Worm (Caenorhabditis elegans) whole organism, young adult: ENCODE measurements around the gene H28G03.2.

ENCODE experiments used
- B0261.1 ChIP-seq: sonication (generic microtip); optimal IDR thresholded peaks from 2 replicates; lab custom pipeline; 2016; ENCODE audit warnings: mild to moderate bottlenecking, missing genetic modification characterization, moderate library complexity, missing compliant biosample characterization
- B0336.3 ChIP-seq: fragments of 200-800 bp; sonication (Bioruptor generic); IDR thresholded peaks from 2 replicates; pipeline ENCODE4 v1.3.6; 2022; ENCODE audit warnings: missing genetic modification characterization, missing compliant biosample characterization
- C06A6.2 ChIP-seq: fragments of 200-800 bp; sonication (Bioruptor generic); conservative IDR thresholded peaks from 2 replicates; pipeline ENCODE4 v1.3.6; 2022; ENCODE audit warnings: missing genetic modification characterization, missing compliant biosample characterization
- C17E4.6 ChIP-seq: fragments of 200-800 bp; sonication (Bioruptor generic); IDR thresholded peaks from 2 replicates; pipeline ENCODE4 v1.3.6; 2022; ENCODE audit warnings: missing genetic modification reagents, missing genetic modification characterization, missing compliant biosample characterization
- F33H1.4 ChIP-seq: fragments of 200-800 bp; sonication (Bioruptor generic); IDR thresholded peaks from 2 replicates; pipeline ENCODE4 v1.3.6; 2022; ENCODE audit warnings: missing genetic modification reagents, missing genetic modification characterization, missing compliant biosample characterization
- K11D2.4 ChIP-seq: fragments of 200-800 bp; sonication (Bioruptor generic); IDR thresholded peaks from 2 replicates; pipeline ENCODE4 v1.3.6; 2022; ENCODE audit warnings: missing genetic modification reagents, missing genetic modification characterization, missing compliant biosample characterization
- Y67H2A.10 ChIP-seq: fragments of 200-800 bp; sonication (Bioruptor generic); conservative IDR thresholded peaks from 2 replicates; pipeline ENCODE4 v1.3.6; 2022; ENCODE audit warnings: missing genetic modification reagents, missing genetic modification characterization, missing compliant biosample characterization
- Y79H2A.3 ChIP-seq: fragments of 200-800 bp; sonication (Bioruptor generic); conservative IDR thresholded peaks from 2 replicates; pipeline ENCODE4 v1.3.6; 2022; ENCODE audit warnings: missing genetic modification reagents, missing genetic modification characterization, missing compliant biosample characterization
- akir-1 ChIP-seq: fragments of 200-800 bp; sonication (Bioruptor generic); optimal IDR thresholded peaks from 2 replicates; lab custom pipeline; 2018; ENCODE audit warnings: mild to moderate bottlenecking, missing genetic modification characterization, moderate library complexity, missing compliant biosample characterization
- aptf-2 ChIP-seq: fragments of 200-800 bp; sonication (Bioruptor generic); conservative IDR thresholded peaks from 2 replicates; pipeline ENCODE4 v1.3.6; 2022; ENCODE audit warnings: missing genetic modification reagents, missing genetic modification characterization, missing compliant biosample characterization
- athp-1 ChIP-seq: sonication (generic microtip); optimal IDR thresholded peaks from 2 replicates; lab custom pipeline; 2017; ENCODE audit warnings: mild to moderate bottlenecking, missing genetic modification characterization, missing compliant biosample characterization
- attf-6 ChIP-seq: fragments of 200-800 bp; sonication (Bioruptor generic); IDR thresholded peaks from 2 replicates; pipeline ENCODE4 v1.3.6; 2022; ENCODE audit warnings: missing genetic modification reagents, missing genetic modification characterization, missing compliant biosample characterization
- ccch-3 ChIP-seq: fragments of 200-800 bp; sonication (Bioruptor generic); optimal IDR thresholded peaks from 2 replicates; lab custom pipeline; 2018; ENCODE audit warnings: mild to moderate bottlenecking, missing genetic modification characterization, missing compliant biosample characterization
- cebp-1 ChIP-seq, 2 experiments: fragments of 200-800 bp in 1 of 2; sonication (Bioruptor generic) in 1 of 2; sonication (generic microtip) in 1 of 2; IDR thresholded peaks in 1 of 2; optimal IDR thresholded peaks in 1 of 2; 2 replicates each; pipeline versions ENCODE4 v1.3.6 to Lab custom; 2017 to 2022; ENCODE audit warnings: missing compliant biosample characterization in 2 of 2, missing genetic modification characterization in 2 of 2, mild to moderate bottlenecking in 1 of 2, missing genetic modification reagents in 1 of 2, moderate library complexity in 1 of 2
- ceh-40 ChIP-seq: fragments of 200-800 bp; sonication (Bioruptor generic); IDR thresholded peaks from 2 replicates; pipeline ENCODE4 v1.3.6; 2022; ENCODE audit warnings: missing genetic modification characterization, missing compliant biosample characterization
- ceh-79 ChIP-seq: sonication (generic microtip); optimal IDR thresholded peaks from 2 replicates; lab custom pipeline; 2017; ENCODE audit warnings: mild to moderate bottlenecking, missing genetic modification characterization, missing compliant biosample characterization
- die-1 ChIP-seq: sonication (generic microtip); optimal IDR thresholded peaks from 2 replicates; lab custom pipeline; 2016; ENCODE audit warnings: missing genotype, mild to moderate bottlenecking, missing genetic modification characterization, missing compliant biosample characterization
- dpff-1 ChIP-seq: sonication (generic microtip); optimal IDR thresholded peaks from 2 replicates; lab custom pipeline; 2017; ENCODE audit warnings: mild to moderate bottlenecking, missing genetic modification characterization, missing compliant biosample characterization
- dpl-1 ChIP-seq: fragments of 150-350 bp; optimal IDR thresholded peaks from 2 replicates; lab custom pipeline; 2014; ENCODE audit warnings: missing biosample characterization, missing genetic modification reagents, missing genetic modification characterization
- efl-1 ChIP-seq: fragments of 150-350 bp; optimal IDR thresholded peaks from 2 replicates; lab custom pipeline; 2014; ENCODE audit warnings: missing biosample characterization, missing genetic modification reagents, missing genetic modification characterization
- egl-18 ChIP-seq: fragments of 200-800 bp; sonication (Bioruptor generic); IDR thresholded peaks from 2 replicates; pipeline ENCODE4 v1.3.6; 2022; ENCODE audit warnings: missing genetic modification reagents, missing genetic modification characterization, missing compliant biosample characterization
- egrh-3 ChIP-seq: fragments of 200-800 bp; sonication (Bioruptor generic); IDR thresholded peaks from 2 replicates; pipeline ENCODE4 v1.3.6; 2022; ENCODE audit warnings: missing genetic modification reagents, missing genetic modification characterization, missing compliant biosample characterization
- ekl-4 ChIP-seq: fragments of 200-800 bp; sonication (Bioruptor generic); IDR thresholded peaks from 2 replicates; pipeline ENCODE4 v1.3.6; 2022; ENCODE audit warnings: missing genetic modification reagents, missing genetic modification characterization, missing compliant biosample characterization
- fkh-3 ChIP-seq: sonication (generic microtip); optimal IDR thresholded peaks from 2 replicates; lab custom pipeline; 2016; ENCODE audit warnings: mild to moderate bottlenecking, missing genetic modification characterization, missing compliant biosample characterization
- gei-17 ChIP-seq: fragments of 200-800 bp; sonication (Bioruptor generic); optimal IDR thresholded peaks from 2 replicates; lab custom pipeline; 2018; ENCODE audit warnings: mild to moderate bottlenecking, missing genetic modification characterization, missing compliant biosample characterization
- let-607 ChIP-seq, 2 experiments: fragments of 200-800 bp in 1 of 2; sonication (Bioruptor generic) in 1 of 2; sonication (generic microtip) in 1 of 2; optimal IDR thresholded peaks; 2 replicates each; lab custom pipeline; 2016 to 2018; ENCODE audit warnings: mild to moderate bottlenecking in 2 of 2, missing compliant biosample characterization in 2 of 2, missing genetic modification characterization in 2 of 2, moderate library complexity in 2 of 2, missing genotype in 1 of 2
- lin-26 ChIP-seq: fragments of 200-800 bp; sonication (Bioruptor generic); IDR thresholded peaks from 2 replicates; pipeline ENCODE4 v1.3.6; 2022; ENCODE audit warnings: missing genetic modification reagents, missing genetic modification characterization, missing compliant biosample characterization
- lir-1 ChIP-seq: fragments of 200-800 bp; sonication (Bioruptor generic); conservative IDR thresholded peaks from 2 replicates; pipeline ENCODE4 v1.3.6; 2022; ENCODE audit warnings: missing genetic modification reagents, missing genetic modification characterization, missing compliant biosample characterization
- nfya-2 ChIP-seq: fragments of 200-800 bp; sonication (Bioruptor generic); IDR thresholded peaks from 2 replicates; pipeline ENCODE4 v1.3.6; 2022; ENCODE audit warnings: missing genetic modification reagents, missing genetic modification characterization, missing compliant biosample characterization
- nhr-179 ChIP-seq: sonication (generic microtip); optimal IDR thresholded peaks from 2 replicates; lab custom pipeline; 2016; ENCODE audit warnings: mild to moderate bottlenecking, missing genetic modification characterization, missing compliant biosample characterization
- rcor-1 ChIP-seq: fragments of 200-800 bp; sonication (Bioruptor generic); IDR thresholded peaks from 2 replicates; pipeline ENCODE4 v1.3.6; 2022; ENCODE audit warnings: missing genetic modification reagents, missing genetic modification characterization, missing compliant biosample characterization
- rpc-1 ChIP-seq, 2 experiments: fragments of 150-350 bp in 1 of 2; sonication (generic microtip) in 1 of 2; optimal IDR thresholded peaks; 2 replicates each; lab custom pipeline; 2014 to 2018; ENCODE audit warnings: missing biosample characterization in 1 of 2, missing genetic modification characterization in 1 of 2, missing genetic modification reagents in 1 of 2, missing genotype in 1 of 2
- snpc-1.1 ChIP-seq: sonication (generic microtip); optimal IDR thresholded peaks from 2 replicates; lab custom pipeline; 2017; ENCODE audit warnings: missing genetic modification characterization, mild to moderate bottlenecking, missing compliant biosample characterization, antibody characterized with exemption, moderate library complexity, missing genotype, missing genetic modification reagents; ENCODE audit not compliant: insufficient read depth
- snpc-1.3 ChIP-seq: sonication (generic microtip); optimal IDR thresholded peaks from 2 replicates; lab custom pipeline; 2017; ENCODE audit warnings: missing genetic modification characterization, mild to moderate bottlenecking, missing compliant biosample characterization, antibody characterized with exemption, moderate library complexity, missing genotype, missing genetic modification reagents; ENCODE audit not compliant: insufficient read depth
- snpc-3.4 ChIP-seq: sonication (generic microtip); optimal IDR thresholded peaks from 2 replicates; lab custom pipeline; 2017; ENCODE audit warnings: missing genetic modification characterization, mild to moderate bottlenecking, missing compliant biosample characterization, antibody characterized with exemption, moderate library complexity, missing genotype, missing genetic modification reagents
- tbp1 ChIP-seq: fragments of 200-800 bp; sonication (Bioruptor generic); optimal IDR thresholded peaks from 2 replicates; lab custom pipeline; 2018; ENCODE audit warnings: mild to moderate bottlenecking, missing genetic modification characterization, missing compliant biosample characterization
- zfh-2 ChIP-seq: fragments of 200-800 bp; sonication (Bioruptor generic); conservative IDR thresholded peaks from 2 replicates; pipeline ENCODE4 v1.3.6; 2022; ENCODE audit warnings: missing genetic modification reagents, missing genetic modification characterization, missing compliant biosample characterization
- ztf-6 ChIP-seq: fragments of 200-800 bp; sonication (Bioruptor generic); IDR thresholded peaks from 2 replicates; pipeline ENCODE4 v1.3.6; 2022; ENCODE audit warnings: missing genetic modification reagents, missing genetic modification characterization, missing compliant biosample characterization

The H28G03.2 gene

ce11 chrX:5214790-5215189 is 9.2 kb downstream of the H28G03.2 start:
- TF ChIP-seq tbp1 (GFP tag; lab: Kevin White, UChicago), result no peak
- TF ChIP-seq ccch-3 (GFP tag; lab: Kevin White, UChicago), result no peak
- TF ChIP-seq gei-17 (GFP tag; lab: Kevin White, UChicago), result no peak
- TF ChIP-seq F33H1.4 (GFP tag; lab: Robert Waterston, UW), result no peak
- no peak for TF ChIP-seq die-1
- TF ChIP-seq egrh-3 (GFP tag; lab: Robert Waterston, UW), result peak; percentile 65
- TF ChIP-seq athp-1 (tag; lab: Kevin White, UChicago), result no peak
- TF ChIP-seq rpc-1 (optimal IDR thresholded peaks at IDR 0.05; lab: Kevin White, UChicago), result no peak
- no peak for TF ChIP-seq rpc-1 (tag; optimal IDR thresholded peaks at IDR 0.05; lab: Kevin White, UChicago)
- no peak for TF ChIP-seq dpff-1 (tag; lab: Kevin White, UChicago)
- no peak for TF ChIP-seq Y67H2A.10
- TF ChIP-seq Y79H2A.3 (GFP tag; lab: Robert Waterston, UW), result no peak
- TF ChIP-seq B0261.1 (tag; lab: Kevin White, UChicago), result no peak
- TF ChIP-seq lin-26 (GFP tag; lab: Robert Waterston, UW), result 0 out of 2 replicates have a peak, but pooled peaks have one; percentile 8
- TF ChIP-seq ceh-40, result no peak
- TF ChIP-seq akir-1 (GFP tag; lab: Kevin White, UChicago), result no peak
- no peak for TF ChIP-seq lir-1 (GFP tag; lab: Robert Waterston, UW)
- TF ChIP-seq ztf-6 (GFP tag; lab: Robert Waterston, UW), result no peak
- TF ChIP-seq snpc-3.4, result no peak
- TF ChIP-seq dpl-1 (GFP tag; lab: Kevin White, UChicago), result no peak
- TF ChIP-seq zfh-2, result peak; percentile 90
- no peak for TF ChIP-seq C17E4.6
- no peak for TF ChIP-seq K11D2.4 (GFP tag; lab: Robert Waterston, UW)
- 0 out of 2 replicates have a peak, but pooled peaks have one; percentile 7 for TF ChIP-seq ekl-4 (GFP tag; lab: Robert Waterston, UW)
- no peak for TF ChIP-seq ceh-79 (tag; lab: Kevin White, UChicago)
- no peak for TF ChIP-seq efl-1 (GFP tag; lab: Kevin White, UChicago)
- TF ChIP-seq egl-18, result no peak
- TF ChIP-seq B0336.3 (GFP tag; lab: Robert Waterston, UW), result no peak
- peak; percentile 22 for TF ChIP-seq fkh-3 (tag; lab: Kevin White, UChicago)
- TF ChIP-seq snpc-1.1 (tag; lab: Kevin White, UChicago), result no peak

- TF ChIP-seq fkh-3 (tag; lab: Kevin White, UChicago), result no peak
- no peak for TF ChIP-seq aptf-2 (GFP tag; lab: Robert Waterston, UW)
- no peak for TF ChIP-seq snpc-1.3
- TF ChIP-seq nfya-2 (GFP tag; lab: Robert Waterston, UW), result no peak
- TF ChIP-seq C06A6.2 (GFP tag; lab: Robert Waterston, UW), result no peak
- no peak for TF ChIP-seq rcor-1 (GFP tag; lab: Robert Waterston, UW)
- no peak for TF ChIP-seq snpc-3.4
- no peak for TF ChIP-seq let-607 (tag; optimal IDR thresholded peaks at IDR 0.05; lab: Kevin White, UChicago)
- no peak for TF ChIP-seq cebp-1 (GFP tag; IDR thresholded peaks at IDR 0.05; lab: Robert Waterston, UW)
- TF ChIP-seq cebp-1 (tag; optimal IDR thresholded peaks at IDR 0.05; lab: Kevin White, UChicago), result no peak
- TF ChIP-seq nhr-179 (tag; lab: Kevin White, UChicago), result no peak
- TF ChIP-seq attf-6 (GFP tag; lab: Robert Waterston, UW), result no peak
Measured at ce11 chrX:5216063-5216462, 10.5 kb downstream of the H28G03.2 start, which contains the start of gene hrpa-2. hrpa-2 (plus strand) TSS chrX:5216363.
